Worm (Caenorhabditis elegans) whole organism, L2 larva: Measurements from ENCODE around the gene C14E2.5.

ENCODE experiments used
- C34F6.9 ChIP-seq: fragments of 150-350 bp; optimal IDR thresholded peaks from 2 replicates; lab custom pipeline; 2014; ENCODE audit warnings: missing biosample characterization, missing genetic modification characterization
- F13H6.1 ChIP-seq: sonication (generic microtip); optimal IDR thresholded peaks from 2 replicates; lab custom pipeline; 2016; ENCODE audit warnings: missing genetic modification characterization, missing compliant biosample characterization
- R02D3.7 ChIP-seq: fragments of 150-350 bp; optimal IDR thresholded peaks from 2 replicates; lab custom pipeline; 2014; ENCODE audit warnings: missing biosample characterization, missing genetic modification characterization
- Y55F3AM.14 ChIP-seq: fragments of 200-800 bp; sonication (Bioruptor generic); optimal IDR thresholded peaks from 2 replicates; lab custom pipeline; 2018; ENCODE audit warnings: mild to moderate bottlenecking, missing genetic modification characterization, missing compliant biosample characterization
- ZK546.5 ChIP-seq: sonication (generic microtip); optimal IDR thresholded peaks from 2 replicates; lab custom pipeline; 2017; ENCODE audit warnings: missing biosample characterization, missing genetic modification characterization
- alr-1 ChIP-seq: fragments of 150-350 bp; optimal IDR thresholded peaks from 2 replicates; lab custom pipeline; 2014; ENCODE audit warnings: missing biosample characterization, missing genetic modification characterization
- aly-2 ChIP-seq: fragments of 150-350 bp; optimal IDR thresholded peaks from 2 replicates; lab custom pipeline; 2014; ENCODE audit warnings: missing biosample characterization, missing genetic modification characterization
- ama-1 ChIP-seq: fragments of 150-350 bp; optimal IDR thresholded peaks from 2 replicates; lab custom pipeline; 2018; ENCODE audit warnings: inconsistent platforms
- blmp-1 ChIP-seq: sonication (generic microtip); optimal IDR thresholded peaks from 2 replicates; lab custom pipeline; 2017; ENCODE audit warnings: missing genetic modification characterization, mild to moderate bottlenecking, missing compliant biosample characterization, antibody characterized with exemption, moderate library complexity; ENCODE audit not compliant: insufficient read depth
- ceh-16 ChIP-seq: fragments of 150-350 bp; optimal IDR thresholded peaks from 2 replicates; lab custom pipeline; 2014; ENCODE audit warnings: missing biosample characterization, missing genetic modification characterization
- ceh-82 ChIP-seq: fragments of 150-350 bp; optimal IDR thresholded peaks from 2 replicates; lab custom pipeline; 2014; ENCODE audit warnings: missing biosample characterization, missing genetic modification characterization
- crh-2 ChIP-seq: sonication (generic microtip); optimal IDR thresholded peaks from 2 replicates; lab custom pipeline; 2017; ENCODE audit warnings: missing biosample characterization, missing genetic modification characterization
- dmd-4 ChIP-seq: sonication (generic microtip); optimal IDR thresholded peaks from 2 replicates; lab custom pipeline; 2017; ENCODE audit warnings: missing biosample characterization, missing genetic modification characterization
- egl-27 ChIP-seq: sonication (generic microtip); optimal IDR thresholded peaks from 3 replicates; lab custom pipeline; 2017; ENCODE audit warnings: missing biosample characterization, missing genetic modification reagents, missing genetic modification characterization
- elt-1 ChIP-seq: fragments of 150-350 bp; optimal IDR thresholded peaks from 2 replicates; lab custom pipeline; 2014; ENCODE audit warnings: missing biosample characterization, missing genetic modification characterization
- elt-3 ChIP-seq: sonication (generic microtip); optimal IDR thresholded peaks from 2 replicates; lab custom pipeline; 2017; ENCODE audit warnings: missing biosample characterization, missing genetic modification characterization
- fos-1 ChIP-seq: fragments of 150-350 bp; optimal IDR thresholded peaks from 2 replicates; lab custom pipeline; 2014; ENCODE audit warnings: missing biosample characterization, missing genetic modification characterization
- gmeb-1 ChIP-seq: fragments of 150-350 bp; optimal IDR thresholded peaks from 2 replicates; lab custom pipeline; 2014; ENCODE audit warnings: missing biosample characterization, missing genetic modification characterization
- lin-11 ChIP-seq: fragments of 150-350 bp; sonication (generic microtip); optimal IDR thresholded peaks from 2 replicates; lab custom pipeline; 2014; ENCODE audit warnings: missing biosample characterization, missing genetic modification characterization, inconsistent platforms, mixed read lengths
- lin-13 ChIP-seq: fragments of 150-350 bp; optimal IDR thresholded peaks from 2 replicates; lab custom pipeline; 2014; ENCODE audit warnings: missing biosample characterization, missing genetic modification reagents, missing genetic modification characterization
- lin-39 ChIP-seq: fragments of 150-350 bp; optimal IDR thresholded peaks from 2 replicates; lab custom pipeline; 2014; ENCODE audit warnings: missing biosample characterization, missing genetic modification reagents, missing genetic modification characterization
- lsy-2 ChIP-seq, 2 experiments: fragments of 150-350 bp in 1 of 2; sonication (generic microtip) in 1 of 2; optimal IDR thresholded peaks; 2 replicates each; lab custom pipeline; 2014 to 2017; ENCODE audit warnings: missing biosample characterization in 2 of 2, missing genetic modification characterization in 2 of 2
- mab-5 ChIP-seq: fragments of 150-350 bp; optimal IDR thresholded peaks from 2 replicates; lab custom pipeline; 2014; ENCODE audit warnings: missing biosample characterization, missing genetic modification characterization
- mbf-1 ChIP-seq: sonication (generic microtip); optimal IDR thresholded peaks from 2 replicates; lab custom pipeline; 2017; ENCODE audit warnings: missing biosample characterization, missing genetic modification characterization
- mdl-1 ChIP-seq, 2 experiments: fragments of 150-350 bp in 1 of 2; sonication (generic microtip) in 1 of 2; optimal IDR thresholded peaks; 2 replicates each; lab custom pipeline; 2017; ENCODE audit warnings: missing biosample characterization in 2 of 2, missing genetic modification characterization in 2 of 2
- nhr-10 ChIP-seq: sonication (generic microtip); optimal IDR thresholded peaks from 2 replicates; lab custom pipeline; 2017; ENCODE audit warnings: missing biosample characterization, missing genetic modification characterization
- nhr-11 ChIP-seq: fragments of 150-350 bp; optimal IDR thresholded peaks from 2 replicates; lab custom pipeline; 2014; ENCODE audit warnings: missing biosample characterization, missing genetic modification characterization
- nhr-12 ChIP-seq: fragments of 150-350 bp; optimal IDR thresholded peaks from 2 replicates; lab custom pipeline; 2014; ENCODE audit warnings: missing biosample characterization, missing genetic modification characterization
- nhr-129 ChIP-seq: fragments of 150-350 bp; optimal IDR thresholded peaks from 2 replicates; lab custom pipeline; 2014; ENCODE audit warnings: missing biosample characterization, missing genetic modification characterization
- nhr-21 ChIP-seq: fragments of 150-350 bp; optimal IDR thresholded peaks from 2 replicates; lab custom pipeline; 2014; ENCODE audit warnings: missing biosample characterization, missing genetic modification characterization
- nhr-23 ChIP-seq: fragments of 150-350 bp; optimal IDR thresholded peaks from 2 replicates; lab custom pipeline; 2014; ENCODE audit warnings: missing biosample characterization, missing genetic modification reagents, missing genetic modification characterization
- nhr-237 ChIP-seq: fragments of 150-350 bp; optimal IDR thresholded peaks from 2 replicates; lab custom pipeline; 2014; ENCODE audit warnings: missing biosample characterization, missing genetic modification characterization
- nhr-25 ChIP-seq: fragments of 150-350 bp; sonication (generic microtip); optimal IDR thresholded peaks from 3 replicates; lab custom pipeline; 2014; ENCODE audit warnings: missing biosample characterization, missing genetic modification characterization
- nhr-6 ChIP-seq: fragments of 150-350 bp; optimal IDR thresholded peaks from 2 replicates; lab custom pipeline; 2014; ENCODE audit warnings: missing biosample characterization, missing genetic modification characterization
- nhr-77 ChIP-seq: fragments of 150-350 bp; optimal IDR thresholded peaks from 2 replicates; lab custom pipeline; 2014; ENCODE audit warnings: missing biosample characterization, missing genetic modification characterization
- peb-1 ChIP-seq: fragments of 150-350 bp; optimal IDR thresholded peaks from 2 replicates; lab custom pipeline; 2014; ENCODE audit warnings: missing biosample characterization, missing genetic modification characterization
- sem-4 ChIP-seq: fragments of 150-350 bp; optimal IDR thresholded peaks from 2 replicates; lab custom pipeline; 2014; ENCODE audit warnings: missing biosample characterization, missing genetic modification reagents, missing genetic modification characterization
- skn-1 ChIP-seq: sonication (generic microtip); optimal IDR thresholded peaks from 2 replicates; lab custom pipeline; 2017; ENCODE audit warnings: missing biosample characterization, missing genetic modification characterization
- sma-3 ChIP-seq: sonication (generic microtip); optimal IDR thresholded peaks from 2 replicates; lab custom pipeline; 2016; ENCODE audit warnings: missing genetic modification reagents, missing genetic modification characterization, missing compliant biosample characterization
- sma-9 ChIP-seq, 2 experiments: fragments of 150-350 bp in 1 of 2; sonication (generic microtip) in 1 of 2; optimal IDR thresholded peaks; 2 replicates each; lab custom pipeline; 2014 to 2016; ENCODE audit warnings: missing genetic modification characterization in 2 of 2, mild to moderate bottlenecking in 1 of 2, missing biosample characterization in 1 of 2, missing compliant biosample characterization in 1 of 2, missing genetic modification reagents in 1 of 2, moderate library complexity in 1 of 2
- snpc-4 ChIP-seq: fragments of 150-350 bp; optimal IDR thresholded peaks from 2 replicates; lab custom pipeline; 2014; ENCODE audit warnings: missing biosample characterization, missing genetic modification characterization
- unc-39 ChIP-seq: fragments of 150-350 bp; optimal IDR thresholded peaks from 2 replicates; lab custom pipeline; 2014; ENCODE audit warnings: missing biosample characterization, missing genetic modification characterization
- unc-55 ChIP-seq: fragments of 150-350 bp; sonication (generic microtip); optimal IDR thresholded peaks from 3 replicates; lab custom pipeline; 2014; ENCODE audit warnings: missing biosample characterization, missing genetic modification reagents, missing genetic modification characterization
- unc-62 ChIP-seq: fragments of 150-350 bp; optimal IDR thresholded peaks from 2 replicates; lab custom pipeline; 2014; ENCODE audit warnings: missing biosample characterization, missing genetic modification reagents, missing genetic modification characterization
- zag-1 ChIP-seq: fragments of 150-350 bp; optimal IDR thresholded peaks from 2 replicates; lab custom pipeline; 2014; ENCODE audit warnings: missing biosample characterization, missing genetic modification characterization
- ztf-1 ChIP-seq: fragments of 200-800 bp; sonication (Bioruptor generic); conservative IDR thresholded peaks from 2 replicates; pipeline ENCODE4 v1.3.6; 2022; ENCODE audit warnings: missing genetic modification characterization, missing compliant biosample characterization
- ztf-11 ChIP-seq: sonication (generic microtip); optimal IDR thresholded peaks from 2 replicates; lab custom pipeline; 2017; ENCODE audit warnings: missing biosample characterization, missing genetic modification characterization
- ztf-4 ChIP-seq: fragments of 150-350 bp; optimal IDR thresholded peaks from 2 replicates; lab custom pipeline; 2014; ENCODE audit warnings: missing biosample characterization, missing genetic modification characterization

The C14E2.5 gene

ce11 chrX:1856160-1856559, 31.0 kb upstream of the C14E2.5 start, which contains the start of gene ceh-39:
Gene ceh-39, minus strand, starts transcription at chrX:1856172.
- TF ChIP-seq skn-1, result no peak
- TF ChIP-seq alr-1 (tag; lab: Kevin White, UChicago), result no peak
- TF ChIP-seq snpc-4 (tag; lab: Kevin White, UChicago), result peak; percentile 27
- TF ChIP-seq unc-39 (tag; lab: Kevin White, UChicago), result no peak
- TF ChIP-seq nhr-129 (tag; lab: Kevin White, UChicago), result peak; percentile 71
- no peak for TF ChIP-seq lin-39
- TF ChIP-seq nhr-11 (tag; lab: Kevin White, UChicago), result no peak
- TF ChIP-seq elt-3, result no peak
- peak; percentile 75 for TF ChIP-seq C34F6.9 (tag; lab: Kevin White, UChicago)
- TF ChIP-seq lsy-2 (tag; optimal IDR thresholded peaks at IDR 0.05; lab: Kevin White, UChicago), result peak; percentile 48 to 57
- no peak for TF ChIP-seq peb-1 (tag; lab: Kevin White, UChicago)
- no peak for TF ChIP-seq nhr-10 (tag; lab: Kevin White, UChicago)
- TF ChIP-seq blmp-1 (tag; lab: Kevin White, UChicago), result no peak
- no peak for TF ChIP-seq sma-3 (GFP tag; lab: Kevin White, UChicago)
- peak; percentile 39 for TF ChIP-seq lin-11 (tag; lab: Kevin White, UChicago)
- TF ChIP-seq crh-2 (tag; lab: Kevin White, UChicago), result peak; percentile 44
- TF ChIP-seq egl-27, result peak; percentile 9
- no peak for TF ChIP-seq fos-1 (tag; lab: Kevin White, UChicago)
- TF ChIP-seq mbf-1 (tag; lab: Kevin White, UChicago), result no peak
- peak; percentile 29 for TF ChIP-seq zag-1
- no peak for TF ChIP-seq mdl-1 (tag; optimal IDR thresholded peaks at IDR 0.05; lab: Kevin White, UChicago)
- no peak for TF ChIP-seq nhr-77 (tag; lab: Kevin White, UChicago)
- no peak for TF ChIP-seq lin-13 (GFP tag; lab: Kevin White, UChicago)
- no peak for TF ChIP-seq sem-4 (tag; lab: Kevin White, UChicago)
- TF ChIP-seq nhr-21 (tag; lab: Kevin White, UChicago), result no peak
- TF ChIP-seq ceh-16 (tag; lab: Kevin White, UChicago), result no peak
- TF ChIP-seq nhr-12 (tag; lab: Kevin White, UChicago), result no peak
- no peak for TF ChIP-seq nhr-6
- TF ChIP-seq nhr-25 (tag; lab: Kevin White, UChicago), result no peak
- TF ChIP-seq unc-55 (GFP tag; lab: Kevin White, UChicago), result peak; percentile 83
- TF ChIP-seq ama-1 (lab: Kevin White, UChicago), result no peak
- TF ChIP-seq dmd-4 (tag; lab: Kevin White, UChicago), result no peak
- no peak for TF ChIP-seq ztf-4 (tag; lab: Kevin White, UChicago)
- peak; percentile 31 for TF ChIP-seq ceh-82 (tag; lab: Kevin White, UChicago)
- no peak for TF ChIP-seq elt-1 (tag; lab: Kevin White, UChicago)
- no peak for TF ChIP-seq ztf-1 (GFP tag; lab: Robert Waterston, UW)
- TF ChIP-seq R02D3.7, result no peak
- no peak for TF ChIP-seq nhr-23 (tag; lab: Kevin White, UChicago)
- TF ChIP-seq aly-2, result no peak
- no peak for TF ChIP-seq sma-9 (GFP tag; optimal IDR thresholded peaks at IDR 0.05; lab: Kevin White, UChicago)
- TF ChIP-seq sma-9 (tag; optimal IDR thresholded peaks at IDR 0.05; lab: Kevin White, UChicago), result no peak
- no peak for TF ChIP-seq unc-62 (GFP tag; lab: Kevin White, UChicago)
- no peak for TF ChIP-seq ZK546.5 (tag; lab: Kevin White, UChicago)
- no peak for TF ChIP-seq mab-5
- no peak for TF ChIP-seq Y55F3AM.14 (GFP tag; lab: Kevin White, UChicago)
- peak; percentile 19 for TF ChIP-seq F13H6.1 (tag; lab: Kevin White, UChicago)
- no peak for TF ChIP-seq ztf-11
- peak; percentile 45 for TF ChIP-seq gmeb-1
- no peak for TF ChIP-seq nhr-237 (tag; lab: Kevin White, UChicago)
